Worm (Caenorhabditis elegans): ENCODE measurements around the gene W06A7.4.

W06A7.4 gene

ce11 chrV:14824124-14824523, at the start of gene W06A7.4:
W06A7.4 (plus strand) TSS chrV:14824424.
- no peak for TF ChIP-seq ceh-43 (GFP tag; optimal IDR thresholded peaks at IDR 0.05)
- TF ChIP-seq lsy-2 (tag; optimal IDR thresholded peaks at IDR 0.05): no peak
- no peak for TF ChIP-seq mab-5 (tag; optimal IDR thresholded peaks at IDR 0.05)
- no peak for TF ChIP-seq mls-2 (tag; optimal IDR thresholded peaks at IDR 0.05)
- TF ChIP-seq mep-1 (tag; optimal IDR thresholded peaks at IDR 0.05): no peak
- no peak for TF ChIP-seq nhr-12 (tag; optimal IDR thresholded peaks at IDR 0.05)
- TF ChIP-seq tbx-8 (GFP tag; optimal IDR thresholded peaks at IDR 0.05): no peak
- TF ChIP-seq lin-32 (GFP tag; optimal IDR thresholded peaks at IDR 0.05): no peak
- TF ChIP-seq elt-3 (tag; optimal IDR thresholded peaks at IDR 0.05): no peak
- no peak for TF ChIP-seq nhr-76 (tag; optimal IDR thresholded peaks at IDR 0.05)
- no peak for TF ChIP-seq flh-1 (GFP tag; optimal IDR thresholded peaks at IDR 0.05)
- no peak for TF ChIP-seq ceh-83 (GFP tag; optimal IDR thresholded peaks at IDR 0.05)
- no peak for TF ChIP-seq ces-1 (GFP tag; optimal IDR thresholded peaks at IDR 0.05)
- no peak for TF ChIP-seq zip-8 (tag; optimal IDR thresholded peaks at IDR 0.05)
- no peak for TF ChIP-seq hlh-1 (tag; optimal IDR thresholded peaks at IDR 0.05)
- no peak for TF ChIP-seq nhr-28 (tag; optimal IDR thresholded peaks at IDR 0.05)

- TF ChIP-seq ces-1 (GFP tag; optimal IDR thresholded peaks at IDR 0.05) (no peak), ceh-39 (tag; optimal IDR thresholded peaks at IDR 0.05) (no peak), blmp-1 (tag; optimal IDR thresholded peaks at IDR 0.05) (no peak), snpc-4 (tag; optimal IDR thresholded peaks at IDR 0.05) (no peak), unc-120 (tag; optimal IDR thresholded peaks at IDR 0.05; ENCODE audit: poor library complexity, severe bottlenecking) (no peak), cnd-1 (tag; optimal IDR thresholded peaks at IDR 0.05) (no peak), M03D4.4 (tag; optimal IDR thresholded peaks at IDR 0.05) (no peak)
These were observed 44.6 kb upstream of the W06A7.4 start, which contains the start of the genes scrm-7 and Y50E8A.10 for ce11 chrV:14779644-14780043. scrm-7 (minus strand) TSS chrV:14779744. Y50E8A.10 (plus strand) TSS chrV:14779996.

ce11 chrV:14781130-14781529, 43.1 kb upstream of the W06A7.4 start, which contains the start of gene Y50E8A.11:
Y50E8A.11 (plus strand) TSS chrV:14781430.
- TF ChIP-seq ztf-11 (tag; optimal IDR thresholded peaks at IDR 0.05): no peak
- TF ChIP-seq nhr-237 (tag; optimal IDR thresholded peaks at IDR 0.05): no peak
- TF ChIP-seq mep-1 (tag; optimal IDR thresholded peaks at IDR 0.05): no peak
- TF ChIP-seq lin-13 (tag; optimal IDR thresholded peaks at IDR 0.05): no peak
- no peak for TF ChIP-seq ham-2 (GFP tag; optimal IDR thresholded peaks at IDR 0.05)
- no peak for TF ChIP-seq elt-3 (tag; optimal IDR thresholded peaks at IDR 0.05)
- no peak for TF ChIP-seq zip-8 (tag; optimal IDR thresholded peaks at IDR 0.05)
- no peak for TF ChIP-seq sptf-1 (tag; optimal IDR thresholded peaks at IDR 0.05)
- TF ChIP-seq nhr-28 (tag; optimal IDR thresholded peaks at IDR 0.05): no peak
- TF ChIP-seq blmp-1 (tag; optimal IDR thresholded peaks at IDR 0.05): no peak
- no peak for TF ChIP-seq bed-3 (GFP tag; optimal IDR thresholded peaks at IDR 0.05)
- TF ChIP-seq unc-120 (tag; optimal IDR thresholded peaks at IDR 0.05; ENCODE audit: poor library complexity, severe bottlenecking): no peak
- TF ChIP-seq pha-4 (tag; optimal IDR thresholded peaks at IDR 0.05): no peak
- no peak for TF ChIP-seq ces-1 (GFP tag; optimal IDR thresholded peaks at IDR 0.05)
- TF ChIP-seq ceh-43 (GFP tag; optimal IDR thresholded peaks at IDR 0.05): no peak
- no peak for TF ChIP-seq M03D4.4 (tag; optimal IDR thresholded peaks at IDR 0.05)
- no peak for TF ChIP-seq nhr-2 (tag; optimal IDR thresholded peaks at IDR 0.05)
- no peak for TF ChIP-seq ceh-83 (GFP tag; optimal IDR thresholded peaks at IDR 0.05)
- no peak for TF ChIP-seq tbx-8 (GFP tag; optimal IDR thresholded peaks at IDR 0.05)

ce11 chrV:14784160-14784774, 40.0 kb upstream of the W06A7.4 start, which contains the start of gene Y50E8A.12:
Y50E8A.12 (minus strand) TSS chrV:14784210.
- no peak for TF ChIP-seq nhr-76 (tag; optimal IDR thresholded peaks at IDR 0.05)
- no peak for TF ChIP-seq ces-1 (GFP tag; optimal IDR thresholded peaks at IDR 0.05)
- TF ChIP-seq lin-32 (GFP tag; optimal IDR thresholded peaks at IDR 0.05): no peak
- TF ChIP-seq ztf-11 (tag; optimal IDR thresholded peaks at IDR 0.05): no peak
- no peak for TF ChIP-seq unc-39 (tag; optimal IDR thresholded peaks at IDR 0.05)
- TF ChIP-seq M03D4.4 (tag; optimal IDR thresholded peaks at IDR 0.05): no peak
- TF ChIP-seq mls-2 (tag; optimal IDR thresholded peaks at IDR 0.05): no peak
- TF ChIP-seq blmp-1 (tag; optimal IDR thresholded peaks at IDR 0.05): no peak
- TF ChIP-seq sptf-1 (tag; optimal IDR thresholded peaks at IDR 0.05): no peak
- TF ChIP-seq ceh-43 (GFP tag; optimal IDR thresholded peaks at IDR 0.05): no peak
- TF ChIP-seq nhr-28 (tag; optimal IDR thresholded peaks at IDR 0.05): no peak
- TF ChIP-seq bed-3 (GFP tag; optimal IDR thresholded peaks at IDR 0.05): no peak
- TF ChIP-seq cnd-1 (tag; optimal IDR thresholded peaks at IDR 0.05): no peak
- no peak for TF ChIP-seq tbx-8 (GFP tag; optimal IDR thresholded peaks at IDR 0.05)
- TF ChIP-seq unc-62 (GFP tag; optimal IDR thresholded peaks at IDR 0.05): no peak
- no peak for TF ChIP-seq mab-5 (tag; optimal IDR thresholded peaks at IDR 0.05)
- no peak for TF ChIP-seq zip-8 (tag; optimal IDR thresholded peaks at IDR 0.05)
- no peak for TF ChIP-seq elt-3 (tag; optimal IDR thresholded peaks at IDR 0.05)

Measured in whole organism, mixed stage, embryonic.